Worm (Caenorhabditis elegans): ENCODE results near the gene C05B5.2.

DNA sequence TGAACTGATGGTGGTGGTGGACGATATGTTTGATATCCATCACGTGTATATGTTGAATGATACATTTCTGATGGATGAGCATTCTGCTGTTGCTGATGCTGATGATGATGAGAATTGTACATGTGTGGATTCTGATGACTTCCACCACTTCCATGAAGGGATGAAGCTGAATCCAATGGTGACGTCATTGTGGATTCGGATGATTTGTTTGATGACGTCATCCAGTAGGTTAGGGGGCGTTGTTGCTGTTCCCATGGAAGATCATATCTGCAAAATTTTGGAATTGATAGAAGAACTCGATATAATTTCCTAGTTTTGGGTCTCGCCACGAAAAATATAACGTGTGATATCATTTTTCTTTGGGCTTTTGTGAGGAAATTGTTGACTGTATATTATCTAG is 36.9 kb downstream of the C05B5.2 start:
- TF ChIP-seq snpc-1.2 (GFP tag; IDR thresholded peaks at IDR 0.05) (no peak), fos-1 (tag; optimal IDR thresholded peaks at IDR 0.05) (no peak), ZK546.5 (tag; optimal IDR thresholded peaks at IDR 0.05) (no peak), zfp-2 (tag; optimal IDR thresholded peaks at IDR 0.05) (no peak), ceh-32 (tag; optimal IDR thresholded peaks at IDR 0.05; ENCODE audit: poor library complexity) (no peak), skn-1 (tag; optimal IDR thresholded peaks at IDR 0.05) (no peak)
